Worm (Caenorhabditis elegans) whole organism, L2 larva: ENCODE measurements around the gene egl-20.

Source experiments
- C34F6.9 ChIP-seq: fragments of 150-350 bp; optimal IDR thresholded peaks from 2 replicates; lab custom pipeline; 2014; ENCODE audit warnings: missing biosample characterization, missing genetic modification characterization
- F13H6.1 ChIP-seq: sonication (generic microtip); optimal IDR thresholded peaks from 2 replicates; lab custom pipeline; 2016; ENCODE audit warnings: missing genetic modification characterization, missing compliant biosample characterization
- R02D3.7 ChIP-seq: fragments of 150-350 bp; optimal IDR thresholded peaks from 2 replicates; lab custom pipeline; 2014; ENCODE audit warnings: missing biosample characterization, missing genetic modification characterization
- Y55F3AM.14 ChIP-seq: fragments of 200-800 bp; sonication (Bioruptor generic); optimal IDR thresholded peaks from 2 replicates; lab custom pipeline; 2018; ENCODE audit warnings: mild to moderate bottlenecking, missing genetic modification characterization, missing compliant biosample characterization
- ZK546.5 ChIP-seq: sonication (generic microtip); optimal IDR thresholded peaks from 2 replicates; lab custom pipeline; 2017; ENCODE audit warnings: missing biosample characterization, missing genetic modification characterization
- alr-1 ChIP-seq: fragments of 150-350 bp; optimal IDR thresholded peaks from 2 replicates; lab custom pipeline; 2014; ENCODE audit warnings: missing biosample characterization, missing genetic modification characterization
- aly-2 ChIP-seq: fragments of 150-350 bp; optimal IDR thresholded peaks from 2 replicates; lab custom pipeline; 2014; ENCODE audit warnings: missing biosample characterization, missing genetic modification characterization
- ama-1 ChIP-seq: fragments of 150-350 bp; optimal IDR thresholded peaks from 2 replicates; lab custom pipeline; 2018; ENCODE audit warnings: inconsistent platforms
- blmp-1 ChIP-seq: sonication (generic microtip); optimal IDR thresholded peaks from 2 replicates; lab custom pipeline; 2017; ENCODE audit warnings: missing genetic modification characterization, mild to moderate bottlenecking, missing compliant biosample characterization, antibody characterized with exemption, moderate library complexity; ENCODE audit not compliant: insufficient read depth
- ceh-16 ChIP-seq: fragments of 150-350 bp; optimal IDR thresholded peaks from 2 replicates; lab custom pipeline; 2014; ENCODE audit warnings: missing biosample characterization, missing genetic modification characterization
- ceh-82 ChIP-seq: fragments of 150-350 bp; optimal IDR thresholded peaks from 2 replicates; lab custom pipeline; 2014; ENCODE audit warnings: missing biosample characterization, missing genetic modification characterization
- crh-2 ChIP-seq: sonication (generic microtip); optimal IDR thresholded peaks from 2 replicates; lab custom pipeline; 2017; ENCODE audit warnings: missing biosample characterization, missing genetic modification characterization
- dmd-4 ChIP-seq: sonication (generic microtip); optimal IDR thresholded peaks from 2 replicates; lab custom pipeline; 2017; ENCODE audit warnings: missing biosample characterization, missing genetic modification characterization
- egl-27 ChIP-seq: sonication (generic microtip); optimal IDR thresholded peaks from 3 replicates; lab custom pipeline; 2017; ENCODE audit warnings: missing biosample characterization, missing genetic modification reagents, missing genetic modification characterization
- elt-1 ChIP-seq: fragments of 150-350 bp; optimal IDR thresholded peaks from 2 replicates; lab custom pipeline; 2014; ENCODE audit warnings: missing biosample characterization, missing genetic modification characterization
- elt-3 ChIP-seq: sonication (generic microtip); optimal IDR thresholded peaks from 2 replicates; lab custom pipeline; 2017; ENCODE audit warnings: missing biosample characterization, missing genetic modification characterization
- fos-1 ChIP-seq: fragments of 150-350 bp; optimal IDR thresholded peaks from 2 replicates; lab custom pipeline; 2014; ENCODE audit warnings: missing biosample characterization, missing genetic modification characterization
- gmeb-1 ChIP-seq: fragments of 150-350 bp; optimal IDR thresholded peaks from 2 replicates; lab custom pipeline; 2014; ENCODE audit warnings: missing biosample characterization, missing genetic modification characterization
- lin-11 ChIP-seq: fragments of 150-350 bp; sonication (generic microtip); optimal IDR thresholded peaks from 2 replicates; lab custom pipeline; 2014; ENCODE audit warnings: missing biosample characterization, missing genetic modification characterization, inconsistent platforms, mixed read lengths
- lin-13 ChIP-seq: fragments of 150-350 bp; optimal IDR thresholded peaks from 2 replicates; lab custom pipeline; 2014; ENCODE audit warnings: missing biosample characterization, missing genetic modification reagents, missing genetic modification characterization
- lin-39 ChIP-seq: fragments of 150-350 bp; optimal IDR thresholded peaks from 2 replicates; lab custom pipeline; 2014; ENCODE audit warnings: missing biosample characterization, missing genetic modification reagents, missing genetic modification characterization
- lsy-2 ChIP-seq, 2 experiments: fragments of 150-350 bp in 1 of 2; sonication (generic microtip) in 1 of 2; optimal IDR thresholded peaks; 2 replicates each; lab custom pipeline; 2014 to 2017; ENCODE audit warnings: missing biosample characterization in 2 of 2, missing genetic modification characterization in 2 of 2
- mab-5 ChIP-seq: fragments of 150-350 bp; optimal IDR thresholded peaks from 2 replicates; lab custom pipeline; 2014; ENCODE audit warnings: missing biosample characterization, missing genetic modification characterization
- mbf-1 ChIP-seq: sonication (generic microtip); optimal IDR thresholded peaks from 2 replicates; lab custom pipeline; 2017; ENCODE audit warnings: missing biosample characterization, missing genetic modification characterization
- mdl-1 ChIP-seq, 2 experiments: fragments of 150-350 bp in 1 of 2; sonication (generic microtip) in 1 of 2; optimal IDR thresholded peaks; 2 replicates each; lab custom pipeline; 2017; ENCODE audit warnings: missing biosample characterization in 2 of 2, missing genetic modification characterization in 2 of 2
- nhr-10 ChIP-seq: sonication (generic microtip); optimal IDR thresholded peaks from 2 replicates; lab custom pipeline; 2017; ENCODE audit warnings: missing biosample characterization, missing genetic modification characterization
- nhr-11 ChIP-seq: fragments of 150-350 bp; optimal IDR thresholded peaks from 2 replicates; lab custom pipeline; 2014; ENCODE audit warnings: missing biosample characterization, missing genetic modification characterization
- nhr-12 ChIP-seq: fragments of 150-350 bp; optimal IDR thresholded peaks from 2 replicates; lab custom pipeline; 2014; ENCODE audit warnings: missing biosample characterization, missing genetic modification characterization
- nhr-129 ChIP-seq: fragments of 150-350 bp; optimal IDR thresholded peaks from 2 replicates; lab custom pipeline; 2014; ENCODE audit warnings: missing biosample characterization, missing genetic modification characterization
- nhr-21 ChIP-seq: fragments of 150-350 bp; optimal IDR thresholded peaks from 2 replicates; lab custom pipeline; 2014; ENCODE audit warnings: missing biosample characterization, missing genetic modification characterization
- nhr-23 ChIP-seq: fragments of 150-350 bp; optimal IDR thresholded peaks from 2 replicates; lab custom pipeline; 2014; ENCODE audit warnings: missing biosample characterization, missing genetic modification reagents, missing genetic modification characterization
- nhr-237 ChIP-seq: fragments of 150-350 bp; optimal IDR thresholded peaks from 2 replicates; lab custom pipeline; 2014; ENCODE audit warnings: missing biosample characterization, missing genetic modification characterization
- nhr-25 ChIP-seq: fragments of 150-350 bp; sonication (generic microtip); optimal IDR thresholded peaks from 3 replicates; lab custom pipeline; 2014; ENCODE audit warnings: missing biosample characterization, missing genetic modification characterization
- nhr-6 ChIP-seq: fragments of 150-350 bp; optimal IDR thresholded peaks from 2 replicates; lab custom pipeline; 2014; ENCODE audit warnings: missing biosample characterization, missing genetic modification characterization
- nhr-77 ChIP-seq: fragments of 150-350 bp; optimal IDR thresholded peaks from 2 replicates; lab custom pipeline; 2014; ENCODE audit warnings: missing biosample characterization, missing genetic modification characterization
- peb-1 ChIP-seq: fragments of 150-350 bp; optimal IDR thresholded peaks from 2 replicates; lab custom pipeline; 2014; ENCODE audit warnings: missing biosample characterization, missing genetic modification characterization
- sem-4 ChIP-seq: fragments of 150-350 bp; optimal IDR thresholded peaks from 2 replicates; lab custom pipeline; 2014; ENCODE audit warnings: missing biosample characterization, missing genetic modification reagents, missing genetic modification characterization
- skn-1 ChIP-seq: sonication (generic microtip); optimal IDR thresholded peaks from 2 replicates; lab custom pipeline; 2017; ENCODE audit warnings: missing biosample characterization, missing genetic modification characterization
- sma-3 ChIP-seq: sonication (generic microtip); optimal IDR thresholded peaks from 2 replicates; lab custom pipeline; 2016; ENCODE audit warnings: missing genetic modification reagents, missing genetic modification characterization, missing compliant biosample characterization
- sma-9 ChIP-seq, 2 experiments: fragments of 150-350 bp in 1 of 2; sonication (generic microtip) in 1 of 2; optimal IDR thresholded peaks; 2 replicates each; lab custom pipeline; 2014 to 2016; ENCODE audit warnings: missing genetic modification characterization in 2 of 2, mild to moderate bottlenecking in 1 of 2, missing biosample characterization in 1 of 2, missing compliant biosample characterization in 1 of 2, missing genetic modification reagents in 1 of 2, moderate library complexity in 1 of 2
- snpc-4 ChIP-seq: fragments of 150-350 bp; optimal IDR thresholded peaks from 2 replicates; lab custom pipeline; 2014; ENCODE audit warnings: missing biosample characterization, missing genetic modification characterization
- unc-39 ChIP-seq: fragments of 150-350 bp; optimal IDR thresholded peaks from 2 replicates; lab custom pipeline; 2014; ENCODE audit warnings: missing biosample characterization, missing genetic modification characterization
- unc-55 ChIP-seq: fragments of 150-350 bp; sonication (generic microtip); optimal IDR thresholded peaks from 3 replicates; lab custom pipeline; 2014; ENCODE audit warnings: missing biosample characterization, missing genetic modification reagents, missing genetic modification characterization
- unc-62 ChIP-seq: fragments of 150-350 bp; optimal IDR thresholded peaks from 2 replicates; lab custom pipeline; 2014; ENCODE audit warnings: missing biosample characterization, missing genetic modification reagents, missing genetic modification characterization
- zag-1 ChIP-seq: fragments of 150-350 bp; optimal IDR thresholded peaks from 2 replicates; lab custom pipeline; 2014; ENCODE audit warnings: missing biosample characterization, missing genetic modification characterization
- ztf-1 ChIP-seq: fragments of 200-800 bp; sonication (Bioruptor generic); conservative IDR thresholded peaks from 2 replicates; pipeline ENCODE4 v1.3.6; 2022; ENCODE audit warnings: missing genetic modification characterization, missing compliant biosample characterization
- ztf-11 ChIP-seq: sonication (generic microtip); optimal IDR thresholded peaks from 2 replicates; lab custom pipeline; 2017; ENCODE audit warnings: missing biosample characterization, missing genetic modification characterization
- ztf-4 ChIP-seq: fragments of 150-350 bp; optimal IDR thresholded peaks from 2 replicates; lab custom pipeline; 2014; ENCODE audit warnings: missing biosample characterization, missing genetic modification characterization

Gene egl-20

DNA sequence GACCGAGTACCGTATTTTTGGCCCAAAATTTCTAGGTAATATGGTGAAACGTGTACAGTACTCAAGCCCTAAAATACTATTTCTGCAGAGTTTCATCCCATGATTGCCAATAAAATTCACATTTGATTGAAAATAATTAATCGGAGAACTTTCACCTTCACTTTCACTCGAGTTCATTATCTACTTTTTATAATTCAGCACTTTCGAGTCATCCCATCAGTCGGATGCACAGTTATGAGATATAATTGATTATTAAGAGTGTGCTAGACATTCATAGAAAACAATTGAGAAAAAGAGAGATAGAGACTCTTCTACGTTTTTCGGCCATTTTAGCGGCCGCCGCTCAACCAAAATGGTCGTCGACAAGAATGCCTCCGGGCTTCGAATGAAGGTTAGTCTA lies 12.6 kb downstream of the egl-20 start, which contains the start of gene fat-3:
Gene fat-3 (plus strand): TSS at position 313 of the 400 bp plus-strand sequence.
- TF ChIP-seq crh-2 (peak; percentile 33), ZK546.5 (tag; lab: Kevin White, UChicago) (no peak), nhr-77 (tag; lab: Kevin White, UChicago) (no peak), unc-62 (GFP tag; lab: Kevin White, UChicago) (no peak), sem-4 (no peak), peb-1 (tag; lab: Kevin White, UChicago) (no peak), nhr-237 (tag; lab: Kevin White, UChicago) (no peak), sma-9 (GFP tag; optimal IDR thresholded peaks at IDR 0.05; lab: Kevin White, UChicago) (peak; percentile 62), sma-9 (tag; optimal IDR thresholded peaks at IDR 0.05; lab: Kevin White, UChicago) (no peak), aly-2 (no peak), gmeb-1 (no peak), elt-1 (tag; lab: Kevin White, UChicago) (no peak), sma-3 (GFP tag; lab: Kevin White, UChicago) (no peak), nhr-129 (tag; lab: Kevin White, UChicago) (no peak), ztf-11 (tag; lab: Kevin White, UChicago) (no peak), nhr-21 (tag; lab: Kevin White, UChicago) (no peak), nhr-12 (no peak), fos-1 (tag; lab: Kevin White, UChicago) (peak; percentile 72), C34F6.9 (tag; lab: Kevin White, UChicago) (peak; percentile 30), zag-1 (tag; lab: Kevin White, UChicago) (no peak), elt-3 (tag; lab: Kevin White, UChicago) (no peak), ztf-4 (no peak), nhr-6 (no peak), mdl-1 (tag; optimal IDR thresholded peaks at IDR 0.05; lab: Kevin White, UChicago) (no peak), mab-5 (no peak), nhr-11 (tag; lab: Kevin White, UChicago) (no peak), alr-1 (no peak), R02D3.7 (tag; lab: Kevin White, UChicago) (no peak), nhr-23 (tag; lab: Kevin White, UChicago) (no peak), nhr-25 (no peak), blmp-1 (tag; lab: Kevin White, UChicago) (peak; percentile 91), lin-39 (tag; lab: Kevin White, UChicago) (no peak), mbf-1 (tag; lab: Kevin White, UChicago) (no peak), unc-55 (GFP tag; lab: Kevin White, UChicago) (no peak), lsy-2 (tag; optimal IDR thresholded peaks at IDR 0.05; lab: Kevin White, UChicago) (peak in 1 of 2 experiments; percentile 24), egl-27 (no peak), Y55F3AM.14 (GFP tag; lab: Kevin White, UChicago) (no peak), ztf-1 (no peak), dmd-4 (tag; lab: Kevin White, UChicago) (no peak), unc-39 (tag; lab: Kevin White, UChicago) (no peak), ama-1 (lab: Kevin White, UChicago) (no peak), ceh-82 (no peak), ceh-16 (tag; lab: Kevin White, UChicago) (no peak), lin-13 (no peak), lin-11 (tag; lab: Kevin White, UChicago) (no peak), F13H6.1 (tag; lab: Kevin White, UChicago) (peak; percentile 1), snpc-4 (no peak), nhr-10 (tag; lab: Kevin White, UChicago) (no peak), skn-1 (tag; lab: Kevin White, UChicago) (no peak)
- TF ChIP-seq, all 48 proteins: peak for 7
